Fruit fly (Drosophila melanogaster): ENCODE results near the gene CG14137.

- no peak for TF ChIP-seq h (optimal IDR thresholded peaks at IDR 0.05)
- TF ChIP-seq Sin3A (optimal IDR thresholded peaks at IDR 0.05): no peak
These were observed 43.2 kb downstream of the CG14137 start for dm6 chr3L:11556637-11557036.
